Worm (Caenorhabditis elegans) whole organism, L1 larva: ENCODE data around the gene F42C5.4.

ENCODE experiments used
- aly-2 ChIP-seq: fragments of 150-350 bp; optimal IDR thresholded peaks from 2 replicates; lab custom pipeline; 2014; ENCODE audit warnings: missing biosample characterization, missing genetic modification characterization
- ceh-82 ChIP-seq, 3 experiments: fragments of 150-350 bp in 1 of 3; sonication (generic microtip) in 2 of 3; optimal IDR thresholded peaks; 2 replicates each; lab custom pipeline; 2014 to 2017; ENCODE audit warnings: missing biosample characterization in 3 of 3, missing genetic modification characterization in 3 of 3
- dsc-1 ChIP-seq: sonication (generic microtip); optimal IDR thresholded peaks from 2 replicates; lab custom pipeline; 2016; ENCODE audit warnings: mild to moderate bottlenecking, missing genetic modification characterization, missing compliant biosample characterization
- lin-39 ChIP-seq: fragments of 150-350 bp; optimal IDR thresholded peaks from 2 replicates; lab custom pipeline; 2014; ENCODE audit warnings: missing biosample characterization, missing genetic modification reagents, missing genetic modification characterization
- lsy-2 ChIP-seq, 2 experiments: fragments of 150-350 bp; optimal IDR thresholded peaks; 2 replicates each; lab custom pipeline; 2014; ENCODE audit warnings: missing biosample characterization in 2 of 2, missing genetic modification characterization in 2 of 2
- mdl-1 ChIP-seq, 2 experiments: fragments of 150-350 bp; optimal IDR thresholded peaks; 2 replicates each; lab custom pipeline; 2014 to 2017; ENCODE audit warnings: missing biosample characterization in 2 of 2, missing genetic modification characterization in 2 of 2, inconsistent platforms in 1 of 2
- nhr-12 ChIP-seq: sonication (generic microtip); optimal IDR thresholded peaks from 2 replicates; lab custom pipeline; 2017; ENCODE audit warnings: missing biosample characterization, missing genetic modification characterization
- nhr-237 ChIP-seq: fragments of 150-350 bp; optimal IDR thresholded peaks from 2 replicates; lab custom pipeline; 2014; ENCODE audit warnings: missing biosample characterization, missing genetic modification characterization
- nhr-28 ChIP-seq: fragments of 150-350 bp; optimal IDR thresholded peaks from 2 replicates; lab custom pipeline; 2014; ENCODE audit warnings: missing biosample characterization, missing genetic modification characterization
- skn-1 ChIP-seq: fragments of 150-350 bp; optimal IDR thresholded peaks from 2 replicates; lab custom pipeline; 2014; ENCODE audit warnings: missing biosample characterization, missing genetic modification characterization
- snpc-4 ChIP-seq: fragments of 150-350 bp; optimal IDR thresholded peaks from 2 replicates; lab custom pipeline; 2014; ENCODE audit warnings: missing biosample characterization, missing genetic modification characterization
- ztf-4 ChIP-seq: fragments of 150-350 bp; optimal IDR thresholded peaks from 2 replicates; lab custom pipeline; 2014; ENCODE audit warnings: missing biosample characterization, missing genetic modification characterization

ce11 chrIV:7316613-7317153, 24.8 kb upstream of the F42C5.4 start, which contains the start of gene F42C5.9:
- no peak for TF ChIP-seq ceh-82 (tag; optimal IDR thresholded peaks at IDR 0.05; lab: Kevin White, UChicago)
- TF ChIP-seq lin-39: no peak
- TF ChIP-seq nhr-12 (tag; lab: Kevin White, UChicago): no peak
- no peak for TF ChIP-seq lsy-2 (tag; optimal IDR thresholded peaks at IDR 0.05; lab: Kevin White, UChicago)
- no peak for TF ChIP-seq mdl-1 (tag; optimal IDR thresholded peaks at IDR 0.05; lab: Kevin White, UChicago)
- no peak for TF ChIP-seq skn-1
- TF ChIP-seq nhr-237: no peak
- no peak for TF ChIP-seq nhr-28 (tag; lab: Kevin White, UChicago)
- no peak for TF ChIP-seq aly-2
- TF ChIP-seq ztf-4: no peak
- TF ChIP-seq snpc-4: peak; percentile 94
- no peak for TF ChIP-seq dsc-1 (tag; lab: Kevin White, UChicago)
